Fruit fly (Drosophila melanogaster) whole organism, embryonic: ENCODE measurements around the gene Rexo5.

Source experiments
- Adf1 ChIP-seq: fragments of 200-800 bp; sonication (Bioruptor generic); IDR thresholded peaks from 2 replicates; pipeline ENCODE4 v1.3.6; 2022; ENCODE audit warnings: missing biosample characterization, missing genetic modification characterization
- BEAF-32 ChIP-seq: fragments of 200-800 bp; sonication (Bioruptor generic); optimal IDR thresholded peaks from 3 replicates; lab custom pipeline; 2017; ENCODE audit warnings: missing biosample characterization, missing genetic modification characterization, mild to moderate bottlenecking, moderate library complexity, missing genetic modification reagents
- CG10654 ChIP-seq: fragments of 200-800 bp; sonication (Bioruptor generic); optimal IDR thresholded peaks from 2 replicates; lab custom pipeline; 2016; ENCODE audit warnings: missing biosample characterization, missing genetic modification characterization
- CG12155 ChIP-seq: fragments of 200-800 bp; sonication (Bioruptor generic); optimal IDR thresholded peaks from 3 replicates; lab custom pipeline; 2016; ENCODE audit warnings: missing biosample characterization, missing genetic modification characterization
- CG1233 ChIP-seq: fragments of 200-800 bp; sonication (Bioruptor generic); optimal IDR thresholded peaks from 4 replicates; lab custom pipeline; 2018; ENCODE audit warnings: missing biosample characterization, mild to moderate bottlenecking, missing genetic modification characterization
- CG13775 ChIP-seq: fragments of 200-800 bp; sonication (Bioruptor generic); optimal IDR thresholded peaks from 3 replicates; lab custom pipeline; 2017; ENCODE audit warnings: missing biosample characterization, mild to moderate bottlenecking, missing genetic modification characterization
- CG13894 ChIP-seq: fragments of 200-800 bp; sonication (Bioruptor generic); optimal IDR thresholded peaks from 3 replicates; lab custom pipeline; 2018; ENCODE audit warnings: missing biosample characterization, mild to moderate bottlenecking, missing genetic modification characterization, moderate library complexity
- CG14050 ChIP-seq: fragments of 200-800 bp; sonication (Bioruptor generic); IDR thresholded peaks from 3 replicates; pipeline ENCODE4 v1.3.6; 2022; ENCODE audit warnings: missing biosample characterization, missing genetic modification characterization
- CG14667 ChIP-seq: fragments of 200-800 bp; sonication (Bioruptor generic); IDR thresholded peaks from 2 replicates; pipeline ENCODE4 v1.3.6; 2022; ENCODE audit warnings: missing biosample characterization, missing genetic modification characterization
- CG15073 ChIP-seq: fragments of 200-800 bp; sonication (Bioruptor generic); optimal IDR thresholded peaks from 2 replicates; lab custom pipeline; 2016; ENCODE audit warnings: missing biosample characterization, missing genetic modification characterization
- CG17328 ChIP-seq: fragments of 200-800 bp; sonication (Bioruptor generic); IDR thresholded peaks from 2 replicates; pipeline ENCODE4 v1.3.6; 2022; ENCODE audit warnings: missing biosample characterization, missing genetic modification characterization
- CG18476 ChIP-seq: fragments of 200-800 bp; sonication (Bioruptor generic); optimal IDR thresholded peaks from 2 replicates; lab custom pipeline; 2016; ENCODE audit warnings: missing biosample characterization, mild to moderate bottlenecking, missing genetic modification characterization
- CG32772 ChIP-seq: fragments of 200-800 bp; sonication (Bioruptor generic); IDR thresholded peaks from 2 replicates; pipeline ENCODE4 v1.3.6; 2022; ENCODE audit warnings: missing biosample characterization, missing genetic modification characterization
- CG42726 ChIP-seq: fragments of 200-800 bp; sonication (Bioruptor generic); IDR thresholded peaks from 2 replicates; pipeline ENCODE4 v1.3.6; 2022; ENCODE audit warnings: missing biosample characterization, missing genetic modification characterization; ENCODE audit not compliant: partially characterized antibody
- CG4282 ChIP-seq: fragments of 200-800 bp; sonication (Bioruptor generic); optimal IDR thresholded peaks from 2 replicates; lab custom pipeline; 2016; ENCODE audit warnings: missing biosample characterization, missing genetic modification characterization
- CG4360 ChIP-seq: fragments of 200-800 bp; sonication (Bioruptor generic); IDR thresholded peaks from 2 replicates; pipeline ENCODE4 v1.3.6; 2022; ENCODE audit warnings: missing biosample characterization, missing genetic modification characterization
- CG6765 ChIP-seq: fragments of 200-800 bp; sonication (Bioruptor generic); optimal IDR thresholded peaks from 3 replicates; lab custom pipeline; 2017; ENCODE audit warnings: missing biosample characterization, mild to moderate bottlenecking, missing genetic modification characterization
- CG8281 ChIP-seq: fragments of 200-800 bp; sonication (Bioruptor generic); optimal IDR thresholded peaks from 2 replicates; lab custom pipeline; 2018; ENCODE audit warnings: missing biosample characterization, mild to moderate bottlenecking, missing genetic modification characterization, moderate library complexity
- CG8359 ChIP-seq: fragments of 200-800 bp; sonication (Bioruptor generic); optimal IDR thresholded peaks from 2 replicates; lab custom pipeline; 2017; ENCODE audit warnings: missing biosample characterization, mild to moderate bottlenecking, missing genetic modification characterization, borderline replicate concordance
- CG8924 ChIP-seq: fragments of 200-800 bp; optimal IDR thresholded peaks from 3 replicates; lab custom pipeline; 2019; ENCODE audit warnings: missing biosample characterization, mild to moderate bottlenecking, missing genetic modification characterization, moderate library complexity
- CG9437 ChIP-seq: fragments of 200-800 bp; sonication (Bioruptor generic); optimal IDR thresholded peaks from 2 replicates; lab custom pipeline; 2018; ENCODE audit warnings: missing biosample characterization, mild to moderate bottlenecking, missing genetic modification characterization
- Dfd ChIP-seq, 2 experiments: fragments of >200 bp; optimal IDR thresholded peaks; 2 replicates each; lab custom pipeline; 2017; ENCODE audit warnings: missing biosample characterization in 2 of 2, missing genetic modification characterization in 2 of 2
- Fer1 ChIP-seq: fragments of 200-800 bp; sonication (Bioruptor generic); optimal IDR thresholded peaks from 2 replicates; lab custom pipeline; 2017; ENCODE audit warnings: missing biosample characterization, mild to moderate bottlenecking, missing genetic modification characterization
- Fer2 ChIP-seq: fragments of 200-800 bp; sonication (Bioruptor generic); optimal IDR thresholded peaks from 2 replicates; lab custom pipeline; 2018; ENCODE audit warnings: missing biosample characterization, mild to moderate bottlenecking, missing genetic modification characterization, moderate library complexity
- Gsc ChIP-seq: fragments of 200-800 bp; sonication (Bioruptor generic); IDR thresholded peaks from 2 replicates; pipeline ENCODE4 v1.3.6; 2022; ENCODE audit warnings: missing biosample characterization, missing genetic modification characterization
- H2.0 ChIP-seq: fragments of 200-800 bp; sonication (Bioruptor generic); IDR thresholded peaks from 2 replicates; pipeline ENCODE4 v1.3.6; 2022; ENCODE audit warnings: missing biosample characterization, missing genetic modification characterization
- HmgD ChIP-seq: fragments of 200-800 bp; sonication (Bioruptor generic); optimal IDR thresholded peaks from 3 replicates; lab custom pipeline; 2016; ENCODE audit warnings: missing biosample characterization, missing genetic modification characterization
- Hr3 ChIP-seq: fragments of 200-800 bp; sonication (Bioruptor generic); optimal IDR thresholded peaks from 3 replicates; lab custom pipeline; 2016; ENCODE audit warnings: missing biosample characterization, missing genetic modification characterization
- Lhr ChIP-seq: fragments of 200-800 bp; sonication (Bioruptor generic); optimal IDR thresholded peaks from 3 replicates; lab custom pipeline; 2017; ENCODE audit warnings: mild to moderate bottlenecking, missing biosample characterization, missing genetic modification reagents, missing genetic modification characterization
- Med ChIP-seq: fragments of 200-800 bp; sonication (Bioruptor generic); peaks from one replicate; lab custom pipeline; 2016; ENCODE audit warnings: missing biosample characterization, missing genetic modification characterization, mild to moderate bottlenecking, inconsistent platforms, moderate library complexity
- Mrtf ChIP-seq: fragments of 200-800 bp; sonication (Bioruptor generic); IDR thresholded peaks from 3 replicates; pipeline ENCODE4 v1.3.6; 2022; ENCODE audit warnings: missing biosample characterization, missing genetic modification characterization
- Optix ChIP-seq: fragments of 200-800 bp; sonication (Bioruptor generic); IDR thresholded peaks from 3 replicates; pipeline ENCODE4 v1.3.6; 2022; ENCODE audit warnings: missing biosample characterization, missing genetic modification characterization
- Ravus ChIP-seq: fragments of 200-800 bp; sonication (Bioruptor generic); IDR thresholded peaks from 2 replicates; pipeline ENCODE4 v1.3.6; 2022; ENCODE audit warnings: missing biosample characterization, missing genetic modification characterization
- Sox102F ChIP-seq: fragments of 200-800 bp; sonication (Bioruptor generic); optimal IDR thresholded peaks from 2 replicates; lab custom pipeline; 2018; ENCODE audit warnings: missing biosample characterization, mild to moderate bottlenecking, missing genetic modification characterization, moderate library complexity
- Sry-β ChIP-seq: fragments of 200-800 bp; sonication (Bioruptor generic); optimal IDR thresholded peaks from 2 replicates; lab custom pipeline; 2018; ENCODE audit warnings: missing biosample characterization, mild to moderate bottlenecking, missing genetic modification characterization, moderate library complexity
- Sry-δ ChIP-seq: fragments of 200-800 bp; sonication (Bioruptor generic); optimal IDR thresholded peaks from 2 replicates; lab custom pipeline; 2016; ENCODE audit warnings: missing biosample characterization, missing genetic modification characterization
- Usf ChIP-seq: fragments of 200-800 bp; sonication (Bioruptor generic); optimal IDR thresholded peaks from 2 replicates; lab custom pipeline; 2017; ENCODE audit warnings: missing genotype, missing biosample characterization, missing genetic modification characterization
- aop ChIP-seq: fragments of 200-800 bp; sonication (Bioruptor generic); IDR thresholded peaks from 2 replicates; pipeline ENCODE4 v1.3.6; 2022; ENCODE audit warnings: missing biosample characterization, missing genetic modification characterization
- cad ChIP-seq: fragments of >200 bp; optimal IDR thresholded peaks from 2 replicates; lab custom pipeline; 2017; ENCODE audit warnings: missing biosample characterization, missing genetic modification characterization
- hth ChIP-seq: fragments of >200 bp; optimal IDR thresholded peaks from 2 replicates; lab custom pipeline; 2017; ENCODE audit warnings: inconsistent platforms
- onecut ChIP-seq: fragments of 200-800 bp; sonication (Bioruptor generic); IDR thresholded peaks from 2 replicates; pipeline ENCODE4 v1.3.6; 2022; ENCODE audit warnings: missing biosample characterization, missing genetic modification characterization
- pho ChIP-seq: fragments of 200-800 bp; sonication (Bioruptor generic); optimal IDR thresholded peaks from 2 replicates; lab custom pipeline; 2016; ENCODE audit warnings: missing biosample characterization, missing genetic modification characterization
- rib ChIP-seq: fragments of 200-800 bp; sonication (Bioruptor generic); IDR thresholded peaks from 2 replicates; pipeline ENCODE4 v1.3.6; 2022; ENCODE audit warnings: missing biosample characterization, missing genetic modification characterization
- sd ChIP-seq: fragments of 200-800 bp; sonication (Bioruptor generic); optimal IDR thresholded peaks from 3 replicates; lab custom pipeline; 2018; ENCODE audit warnings: missing biosample characterization, mild to moderate bottlenecking, missing genetic modification characterization, moderate library complexity
- slbo ChIP-seq: fragments of 200-800 bp; sonication (Bioruptor generic); IDR thresholded peaks from 2 replicates; pipeline ENCODE4 v1.3.6; 2022; ENCODE audit warnings: missing biosample characterization, missing genetic modification characterization
- slp2 ChIP-seq: fragments of 200-800 bp; sonication (Bioruptor generic); optimal IDR thresholded peaks from 2 replicates; lab custom pipeline; 2016; ENCODE audit warnings: missing biosample characterization, missing genetic modification characterization
- tin ChIP-seq: fragments of 200-800 bp; sonication (Bioruptor generic); optimal IDR thresholded peaks from 3 replicates; lab custom pipeline; 2016; ENCODE audit warnings: missing biosample characterization, missing genetic modification characterization
- trem ChIP-seq: fragments of 200-800 bp; optimal IDR thresholded peaks from 3 replicates; lab custom pipeline; 2019; ENCODE audit warnings: missing biosample characterization, mild to moderate bottlenecking, missing genetic modification characterization, moderate library complexity
- tup ChIP-seq: fragments of 200-800 bp; sonication (Bioruptor generic); optimal IDR thresholded peaks from 2 replicates; lab custom pipeline; 2016; ENCODE audit warnings: missing biosample characterization, mild to moderate bottlenecking, missing genetic modification characterization, moderate library complexity
- unpg ChIP-seq: fragments of 200-800 bp; sonication (Bioruptor generic); optimal IDR thresholded peaks from 3 replicates; lab custom pipeline; 2018; ENCODE audit warnings: missing biosample characterization, mild to moderate bottlenecking, missing genetic modification characterization, moderate library complexity
- vfl ChIP-seq: fragments of 200-800 bp; sonication (Bioruptor generic); optimal IDR thresholded peaks from 2 replicates; lab custom pipeline; 2016; ENCODE audit warnings: missing biosample characterization, missing genetic modification characterization
- wek ChIP-seq: fragments of 200-800 bp; sonication (Bioruptor generic); optimal IDR thresholded peaks from 3 replicates; lab custom pipeline; 2018; ENCODE audit warnings: missing biosample characterization, mild to moderate bottlenecking, missing genetic modification characterization, moderate library complexity
- zf30C ChIP-seq: fragments of 200-800 bp; sonication (Bioruptor generic); optimal IDR thresholded peaks from 3 replicates; lab custom pipeline; 2018; ENCODE audit warnings: missing biosample characterization, mild to moderate bottlenecking, missing genetic modification characterization

Gene Rexo5

dm6 chr3L:6605925-6606324 is 2.4 kb downstream of the Rexo5 start, which contains the start of gene zpg (continued):
- TF ChIP-seq unpg (GFP tag; lab: Kevin White, UChicago) (no peak), Sry-β (GFP tag; lab: Kevin White, UChicago) (peak; percentile 98), CG13775 (GFP tag; lab: Kevin White, UChicago) (no peak), aop (GFP tag; lab: Robert Waterston, UW) (no peak), slp2 (GFP tag; lab: Kevin White, UChicago) (no peak), CG4282 (GFP tag; lab: Kevin White, UChicago) (no peak), CG8924 (tag; lab: Kevin White, UChicago) (no peak), slbo (no peak; the same call in 1 of the 2 replicates), wek (GFP tag; lab: Kevin White, UChicago) (no peak), CG1233 (GFP tag; lab: Kevin White, UChicago) (no peak), Med (GFP tag; lab: Kevin White, UChicago) (peak; percentile 93), CG10654 (GFP tag; lab: Kevin White, UChicago) (no peak), CG6765 (GFP tag; lab: Kevin White, UChicago) (no peak), CG13894 (tag; lab: Kevin White, UChicago) (no peak), CG42726 (GFP tag; lab: Robert Waterston, UW) (peak; percentile 67; the same call in 1 of the 2 replicates), CG15073 (GFP tag; lab: Kevin White, UChicago) (no peak), Sox102F (GFP tag; lab: Kevin White, UChicago) (no peak), trem (tag; lab: Kevin White, UChicago) (peak; percentile 59), hth (no peak), onecut (GFP tag; lab: Robert Waterston, UW) (no peak), BEAF-32 (GFP tag; lab: Kevin White, UChicago) (peak; percentile 47), Adf1 (no peak), Fer1 (no peak), Fer2 (tag; lab: Kevin White, UChicago) (no peak), Gsc (GFP tag; lab: Robert Waterston, UW) (no peak), sd (tag; lab: Kevin White, UChicago) (no peak), CG14667 (no peak), Lhr (GFP tag; lab: Kevin White, UChicago) (peak; percentile 90), CG14050 (GFP tag; lab: Robert Waterston, UW) (no peak), Mrtf (GFP tag; lab: Robert Waterston, UW) (no peak), pho (GFP tag; lab: Kevin White, UChicago) (peak; percentile 22), CG32772 (GFP tag; lab: Robert Waterston, UW) (no peak), CG18476 (GFP tag; lab: Kevin White, UChicago) (no peak), Hr3 (GFP tag; lab: Kevin White, UChicago) (no peak), CG17328 (GFP tag; lab: Robert Waterston, UW) (no peak), zf30C (GFP tag; lab: Kevin White, UChicago) (no peak), Optix (no peak), HmgD (GFP tag; lab: Kevin White, UChicago) (peak; percentile 88), Sry-δ (GFP tag; lab: Kevin White, UChicago) (no peak), CG4360 (no peak), rib (no peak), CG12155 (GFP tag; lab: Kevin White, UChicago) (no peak), CG9437 (GFP tag; lab: Kevin White, UChicago) (peak; percentile 98), cad (GFP tag; lab: Kevin White, UChicago) (no peak), Dfd (GFP tag; optimal IDR thresholded peaks at IDR 0.05; lab: Kevin White, UChicago) (no peak), H2.0 (no peak), tup (GFP tag; lab: Kevin White, UChicago) (no peak), Ravus (GFP tag; lab: Robert Waterston, UW) (no peak), CG8359 (GFP tag; lab: Kevin White, UChicago) (no peak), CG8281 (tag; lab: Kevin White, UChicago) (no peak), vfl (GFP tag; lab: Kevin White, UChicago) (no peak), tin (no peak), Usf (GFP tag; lab: Kevin White, UChicago) (no peak)
